Fruit fly (Drosophila melanogaster) whole organism, embryonic: ENCODE data around the gene PGAP1.

Source experiments
- BEAF-32 ChIP-seq: fragments of 200-800 bp; sonication (Bioruptor generic); optimal IDR thresholded peaks from 3 replicates; lab custom pipeline; 2017; ENCODE audit warnings: missing biosample characterization, missing genetic modification characterization, mild to moderate bottlenecking, moderate library complexity, missing genetic modification reagents
- Bgb ChIP-seq: fragments of 200-800 bp; sonication (Bioruptor generic); IDR thresholded peaks from 2 replicates; pipeline ENCODE4 v1.3.6; 2022; ENCODE audit warnings: missing biosample characterization, missing genetic modification characterization; ENCODE audit not compliant: partially characterized antibody
- CG10267 ChIP-seq: fragments of 200-800 bp; sonication (Bioruptor generic); optimal IDR thresholded peaks from 2 replicates; lab custom pipeline; 2018; ENCODE audit warnings: missing biosample characterization, mild to moderate bottlenecking, missing genetic modification characterization, moderate library complexity
- CG13287 ChIP-seq: fragments of 200-800 bp; sonication (Bioruptor generic); IDR thresholded peaks from 2 replicates; pipeline ENCODE4 v1.3.6; 2022; ENCODE audit warnings: missing biosample characterization, missing genetic modification characterization; ENCODE audit not compliant: partially characterized antibody
- CG14860 ChIP-seq: fragments of 200-800 bp; sonication (Bioruptor generic); IDR thresholded peaks from 3 replicates; pipeline ENCODE4 v1.3.6; 2022; ENCODE audit warnings: missing biosample characterization, missing genetic modification characterization; ENCODE audit not compliant: partially characterized antibody
- CG1603 ChIP-seq: fragments of 200-800 bp; sonication (Bioruptor generic); optimal IDR thresholded peaks from 2 replicates; lab custom pipeline; 2019; ENCODE audit warnings: missing biosample characterization, mild to moderate bottlenecking, missing genetic modification characterization, moderate library complexity
- CG17385 ChIP-seq: fragments of 200-800 bp; sonication (Bioruptor generic); optimal IDR thresholded peaks from 3 replicates; lab custom pipeline; 2018; ENCODE audit warnings: missing biosample characterization, mild to moderate bottlenecking, missing genetic modification characterization
- CG1832 ChIP-seq: fragments of 200-800 bp; sonication (Bioruptor generic); optimal IDR thresholded peaks from 2 replicates; lab custom pipeline; 2017; ENCODE audit warnings: missing biosample characterization, mild to moderate bottlenecking, missing genetic modification characterization, inconsistent platforms
- CG18764 ChIP-seq: fragments of 200-800 bp; sonication (Bioruptor generic); optimal IDR thresholded peaks from 3 replicates; lab custom pipeline; 2016; ENCODE audit warnings: missing biosample characterization, missing genetic modification characterization
- CG2116 ChIP-seq: fragments of 200-800 bp; sonication (Bioruptor generic); optimal IDR thresholded peaks from 3 replicates; lab custom pipeline; 2018; ENCODE audit warnings: missing biosample characterization, mild to moderate bottlenecking, missing genetic modification characterization
- CG34224 ChIP-seq: fragments of 200-800 bp; sonication (Bioruptor generic); IDR thresholded peaks from 3 replicates; pipeline ENCODE4 v1.3.6; 2022; ENCODE audit warnings: missing biosample characterization, missing genetic modification characterization; ENCODE audit not compliant: partially characterized antibody
- CG42726 ChIP-seq: fragments of 200-800 bp; sonication (Bioruptor generic); IDR thresholded peaks from 2 replicates; pipeline ENCODE4 v1.3.6; 2022; ENCODE audit warnings: missing biosample characterization, missing genetic modification characterization; ENCODE audit not compliant: partially characterized antibody
- CG6791 ChIP-seq: fragments of 200-800 bp; sonication (Bioruptor generic); IDR thresholded peaks from 3 replicates; pipeline ENCODE4 v1.3.6; 2022; ENCODE audit warnings: missing biosample characterization, missing genetic modification characterization; ENCODE audit not compliant: partially characterized antibody
- Dll ChIP-seq: fragments of 200-800 bp; sonication (Bioruptor generic); IDR thresholded peaks from 4 replicates; pipeline ENCODE4 v1.3.6; 2022; ENCODE audit warnings: missing biosample characterization, missing genetic modification characterization; ENCODE audit not compliant: partially characterized antibody
- Dp ChIP-seq: fragments of 200-800 bp; sonication (Bioruptor generic); optimal IDR thresholded peaks from 2 replicates; lab custom pipeline; 2018; ENCODE audit warnings: missing biosample characterization, mild to moderate bottlenecking, missing genetic modification characterization, moderate library complexity
- Dref ChIP-seq: fragments of 200-800 bp; sonication (Bioruptor generic); IDR thresholded peaks from 2 replicates; pipeline ENCODE4 v1.3.6; 2022; ENCODE audit warnings: missing biosample characterization, missing genetic modification characterization
- E2f2 ChIP-seq: fragments of 200-800 bp; sonication (Bioruptor generic); IDR thresholded peaks from 2 replicates; pipeline ENCODE4 v1.3.6; 2022; ENCODE audit warnings: missing biosample characterization, missing genetic modification characterization
- Fer2 ChIP-seq: fragments of 200-800 bp; sonication (Bioruptor generic); optimal IDR thresholded peaks from 2 replicates; lab custom pipeline; 2018; ENCODE audit warnings: missing biosample characterization, mild to moderate bottlenecking, missing genetic modification characterization, moderate library complexity
- GATAe ChIP-seq: fragments of 200-800 bp; sonication (Bioruptor generic); conservative IDR thresholded peaks from 2 replicates; pipeline ENCODE4 v1.3.6; 2022; ENCODE audit warnings: missing biosample characterization, missing genetic modification characterization
- Hey ChIP-seq: fragments of 200-800 bp; sonication (Bioruptor generic); optimal IDR thresholded peaks from 3 replicates; lab custom pipeline; 2018; ENCODE audit warnings: missing biosample characterization, mild to moderate bottlenecking, missing genetic modification characterization
- Myb ChIP-seq: fragments of 200-800 bp; sonication (Bioruptor generic); optimal IDR thresholded peaks from 2 replicates; lab custom pipeline; 2016; ENCODE audit warnings: missing biosample characterization, missing genetic modification characterization
- Oaz ChIP-seq: fragments of 200-800 bp; sonication (Bioruptor generic); IDR thresholded peaks from 2 replicates; pipeline ENCODE4 v1.3.6; 2022; ENCODE audit warnings: missing biosample characterization, missing genetic modification characterization
- Opbp ChIP-seq: fragments of 200-800 bp; sonication (Bioruptor generic); IDR thresholded peaks from 3 replicates; pipeline ENCODE4 v1.3.6; 2022; ENCODE audit warnings: missing biosample characterization, missing genetic modification characterization; ENCODE audit not compliant: partially characterized antibody
- Scr ChIP-seq: fragments of 200-800 bp; sonication (Bioruptor generic); IDR thresholded peaks from 2 replicates; pipeline ENCODE4 v1.3.6; 2022; ENCODE audit warnings: missing biosample characterization, missing genetic modification characterization; ENCODE audit not compliant: partially characterized antibody
- amos ChIP-seq: fragments of 200-800 bp; sonication (Bioruptor generic); IDR thresholded peaks from 2 replicates; pipeline ENCODE4 v1.3.6; 2022; ENCODE audit warnings: missing biosample characterization, missing genetic modification characterization; ENCODE audit not compliant: partially characterized antibody
- bbx ChIP-seq: fragments of 200-800 bp; sonication (Bioruptor generic); IDR thresholded peaks from 2 replicates; pipeline ENCODE4 v1.3.6; 2022; ENCODE audit warnings: missing biosample characterization, missing genetic modification characterization; ENCODE audit not compliant: partially characterized antibody
- bcd ChIP-seq: fragments of 200-800 bp; sonication (Bioruptor generic); optimal IDR thresholded peaks from 2 replicates; lab custom pipeline; 2017; ENCODE audit warnings: missing biosample characterization, mild to moderate bottlenecking, missing genetic modification characterization
- chinmo ChIP-seq: fragments of 200-800 bp; sonication (Bioruptor generic); IDR thresholded peaks from 4 replicates; pipeline ENCODE4 v1.3.6; 2022; ENCODE audit warnings: missing biosample characterization, missing genetic modification characterization; ENCODE audit not compliant: partially characterized antibody
- crp ChIP-seq, 2 experiments: fragments of 200-800 bp; sonication (Bioruptor generic); optimal IDR thresholded peaks; 2 replicates in 1 of 2; 3 replicates in 1 of 2; lab custom pipeline; 2017; ENCODE audit warnings: missing biosample characterization in 2 of 2, missing genetic modification characterization in 2 of 2, mild to moderate bottlenecking in 1 of 2, moderate library complexity in 1 of 2
- dm ChIP-seq: fragments of 200-800 bp; sonication (Bioruptor generic); optimal IDR thresholded peaks from 3 replicates; lab custom pipeline; 2016; ENCODE audit warnings: missing biosample characterization, missing genetic modification characterization
- fd96Cb ChIP-seq: fragments of 200-800 bp; sonication (Bioruptor generic); optimal IDR thresholded peaks from 2 replicates; lab custom pipeline; 2018; ENCODE audit warnings: missing biosample characterization, mild to moderate bottlenecking, missing genetic modification characterization, moderate library complexity
- jigr1 ChIP-seq: fragments of 200-800 bp; sonication (Bioruptor generic); IDR thresholded peaks from 3 replicates; pipeline ENCODE4 v1.3.6; 2022; ENCODE audit warnings: missing biosample characterization, missing genetic modification characterization
- jumu ChIP-seq: fragments of 200-800 bp; sonication (Bioruptor generic); optimal IDR thresholded peaks from 3 replicates; lab custom pipeline; 2016; ENCODE audit warnings: missing biosample characterization, missing genetic modification characterization
- mld ChIP-seq: fragments of 200-800 bp; sonication (Bioruptor generic); IDR thresholded peaks from 3 replicates; pipeline ENCODE4 v1.3.6; 2022; ENCODE audit warnings: missing biosample characterization, missing genetic modification characterization; ENCODE audit not compliant: partially characterized antibody
- pnt ChIP-seq: fragments of 200-800 bp; sonication (Bioruptor generic); optimal IDR thresholded peaks from 3 replicates; lab custom pipeline; 2016; ENCODE audit warnings: missing biosample characterization, missing genetic modification characterization
- pros ChIP-seq: fragments of 200-800 bp; sonication (Bioruptor generic); optimal IDR thresholded peaks from 3 replicates; lab custom pipeline; 2019; ENCODE audit warnings: missing biosample characterization, mild to moderate bottlenecking, missing genetic modification characterization, moderate library complexity
- pzg ChIP-seq: fragments of 200-800 bp; sonication (Bioruptor generic); optimal IDR thresholded peaks from 3 replicates; lab custom pipeline; 2018; ENCODE audit warnings: missing biosample characterization, mild to moderate bottlenecking, missing genetic modification characterization, moderate library complexity
- stc ChIP-seq: fragments of 200-800 bp; sonication (Bioruptor generic); IDR thresholded peaks from 2 replicates; pipeline ENCODE4 v1.3.6; 2022; ENCODE audit warnings: missing biosample characterization, missing genetic modification characterization
- stwl ChIP-seq: fragments of 200-800 bp; sonication (Bioruptor generic); optimal IDR thresholded peaks from 3 replicates; lab custom pipeline; 2018; ENCODE audit warnings: missing biosample characterization, mild to moderate bottlenecking, missing genetic modification characterization, moderate library complexity
- tin ChIP-seq: fragments of 200-800 bp; sonication (Bioruptor generic); optimal IDR thresholded peaks from 3 replicates; lab custom pipeline; 2016; ENCODE audit warnings: missing biosample characterization, missing genetic modification characterization
- tna ChIP-seq: fragments of 200-800 bp; sonication (Bioruptor generic); IDR thresholded peaks from 2 replicates; pipeline ENCODE4 v1.3.6; 2022; ENCODE audit warnings: missing biosample characterization, missing genetic modification characterization; ENCODE audit not compliant: partially characterized antibody
- trem ChIP-seq: fragments of 200-800 bp; optimal IDR thresholded peaks from 3 replicates; lab custom pipeline; 2019; ENCODE audit warnings: missing biosample characterization, mild to moderate bottlenecking, missing genetic modification characterization, moderate library complexity
- twi ChIP-seq: fragments of 200-800 bp; optimal IDR thresholded peaks from 2 replicates; lab custom pipeline; 2019; ENCODE audit warnings: missing biosample characterization, mild to moderate bottlenecking, missing genetic modification characterization, moderate library complexity
- unc-4 ChIP-seq: fragments of 200-800 bp; sonication (Bioruptor generic); IDR thresholded peaks from 2 replicates; pipeline ENCODE4 v1.3.6; 2022; ENCODE audit warnings: missing biosample characterization, missing genetic modification characterization; ENCODE audit not compliant: partially characterized antibody
- vnd ChIP-seq: fragments of 200-800 bp; sonication (Bioruptor generic); IDR thresholded peaks from 3 replicates; pipeline ENCODE4 v1.3.6; 2022; ENCODE audit warnings: missing biosample characterization, missing genetic modification characterization; ENCODE audit not compliant: partially characterized antibody
- zen2 ChIP-seq: fragments of 200-800 bp; sonication (Bioruptor generic); IDR thresholded peaks from 3 replicates; pipeline ENCODE4 v1.3.6; 2022; ENCODE audit warnings: missing biosample characterization, missing genetic modification characterization; ENCODE audit not compliant: partially characterized antibody

PGAP1 gene

dm6 chrX:5695035-5695434 is 5.8 kb upstream of the PGAP1 start, which contains the start of gene CG3149 (continued):
- peak; percentile 74 for TF ChIP-seq Scr (GFP tag; lab: Robert Waterston, UW)
- peak; percentile 89 for TF ChIP-seq tna (GFP tag; lab: Robert Waterston, UW)
- TF ChIP-seq pzg: peak; percentile 49
- TF ChIP-seq CG13287 (GFP tag; lab: Robert Waterston, UW): peak; percentile 82
- no peak for TF ChIP-seq jigr1
- no peak for TF ChIP-seq Hey
- 0 out of 4 replicates have a peak, but pooled peaks have one; percentile 71 for TF ChIP-seq chinmo (GFP tag; lab: Robert Waterston, UW)
- TF ChIP-seq CG18764: no peak
- peak; percentile 86 for TF ChIP-seq Dp (GFP tag; lab: Kevin White, UChicago)
- TF ChIP-seq Bgb (GFP tag; lab: Robert Waterston, UW): peak; percentile 69
- peak; percentile 68 for TF ChIP-seq CG2116
- TF ChIP-seq BEAF-32 (GFP tag; lab: Kevin White, UChicago): peak; percentile 66
- TF ChIP-seq Myb (GFP tag; lab: Kevin White, UChicago): peak; percentile 11
- no peak for TF ChIP-seq dm (GFP tag; lab: Kevin White, UChicago)
- TF ChIP-seq pros (GFP tag; lab: Kevin White, UChicago): no peak
- TF ChIP-seq mld: peak; percentile 83
- TF ChIP-seq bbx: peak; percentile 74
- TF ChIP-seq crp (GFP tag; optimal IDR thresholded peaks at IDR 0.05; lab: Kevin White, UChicago): peak; percentile 5 to 88
- TF ChIP-seq Dll: peak; percentile 76
- no peak for TF ChIP-seq stc (GFP tag; lab: Robert Waterston, UW)
- TF ChIP-seq twi (tag; lab: Kevin White, UChicago): peak; percentile 6
- TF ChIP-seq fd96Cb (tag; lab: Kevin White, UChicago): no peak
- TF ChIP-seq E2f2: peak; percentile 89
- TF ChIP-seq CG10267 (tag; lab: Kevin White, UChicago): peak; percentile 3
- TF ChIP-seq unc-4: peak; percentile 71
- TF ChIP-seq CG1603 (tag; lab: Kevin White, UChicago): peak; percentile 30
- peak; percentile 71; the same call in 1 of the 2 replicates for TF ChIP-seq amos (GFP tag; lab: Robert Waterston, UW)
- peak; percentile 73; the same call in 2 of the 3 replicates for TF ChIP-seq Opbp (GFP tag; lab: Robert Waterston, UW)
- peak; percentile 81 for TF ChIP-seq CG6791 (GFP tag; lab: Robert Waterston, UW)
- TF ChIP-seq CG42726 (GFP tag; lab: Robert Waterston, UW): peak; percentile 24; the same call in 1 of the 2 replicates
- TF ChIP-seq stwl (tag; lab: Kevin White, UChicago): peak; percentile 25
- TF ChIP-seq zen2 (GFP tag; lab: Robert Waterston, UW): peak; percentile 83
- peak; percentile 26 for TF ChIP-seq trem (tag; lab: Kevin White, UChicago)

DNA sequence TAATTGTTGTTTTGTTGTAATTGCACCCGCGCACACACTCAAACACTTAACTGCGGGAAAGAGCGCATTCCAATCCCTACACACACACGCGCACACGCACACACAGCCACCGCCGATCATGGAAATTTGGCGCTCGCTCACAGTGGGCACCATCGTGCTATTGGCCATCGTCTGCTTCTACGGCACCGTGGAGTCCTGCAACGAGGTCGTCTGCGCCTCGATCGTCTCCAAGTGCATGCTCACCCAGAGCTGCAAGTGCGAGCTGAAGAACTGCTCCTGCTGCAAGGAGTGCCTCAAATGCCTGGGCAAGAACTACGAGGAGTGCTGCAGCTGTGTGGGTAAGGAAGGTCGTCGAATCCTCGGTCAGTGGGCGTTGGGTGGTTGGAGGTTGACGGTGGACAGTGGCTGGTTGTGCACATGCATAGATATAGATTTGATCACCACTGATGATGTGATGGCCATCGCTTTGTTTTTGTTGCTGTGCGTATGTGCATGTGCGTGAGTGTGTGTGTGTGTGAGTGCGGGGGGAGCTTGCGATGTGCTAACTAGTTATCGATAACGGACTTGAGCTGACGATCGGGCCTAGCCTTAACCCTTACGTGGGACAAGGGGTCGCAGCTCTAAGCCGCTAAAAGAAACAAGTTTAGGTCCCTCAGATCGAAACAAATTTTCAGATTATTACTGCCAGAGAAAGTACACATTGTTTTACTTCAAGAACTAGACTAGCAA is 1.5 kb upstream of the PGAP1 start:
- TF ChIP-seq jumu (GFP tag; lab: Kevin White, UChicago) (no peak), CG42726 (GFP tag; lab: Robert Waterston, UW) (no peak), Fer2 (tag; lab: Kevin White, UChicago) (no peak), GATAe (GFP tag; lab: Robert Waterston, UW) (no peak), Dref (GFP tag; lab: Robert Waterston, UW) (peak; percentile 64), tin (GFP tag; lab: Kevin White, UChicago) (no peak), vnd (GFP tag; lab: Robert Waterston, UW) (0 out of 3 replicates have a peak, but pooled peaks have one; percentile 12), CG34224 (GFP tag; lab: Robert Waterston, UW) (peak; percentile 38; the same call in 1 of the 3 replicates), Oaz (GFP tag; lab: Robert Waterston, UW) (no peak), CG14860 (peak; percentile 18; the same call in 1 of the 3 replicates), pnt (GFP tag; lab: Kevin White, UChicago) (no peak), CG17385 (GFP tag; lab: Kevin White, UChicago) (no peak), bcd (GFP tag; lab: Kevin White, UChicago) (no peak), Scr (GFP tag; lab: Robert Waterston, UW) (0 out of 2 replicates have a peak, but pooled peaks have one; percentile 24), CG1832 (GFP tag; lab: Kevin White, UChicago) (no peak)
